Worm (Caenorhabditis elegans): ENCODE data around the gene Y72A10A.1.

Y72A10A.1 gene

ce11 chrX:6098420-6098819, 39.7 kb downstream of the Y72A10A.1 start (continued):
- TF ChIP-seq zag-1 (tag; optimal IDR thresholded peaks at IDR 0.05): no peak
- TF ChIP-seq spr-3 (GFP tag; optimal IDR thresholded peaks at IDR 0.05): no peak
- no peak for TF ChIP-seq lin-29 (GFP tag; IDR thresholded peaks at IDR 0.05)
- peak; percentile 50 for TF ChIP-seq mes-2 (tag; optimal IDR thresholded peaks at IDR 0.05; ENCODE audit: poor library complexity, severe bottlenecking)
- no peak for TF ChIP-seq ceh-62 (tag; optimal IDR thresholded peaks at IDR 0.05)
- no peak for TF ChIP-seq mxl-3 (GFP tag; optimal IDR thresholded peaks at IDR 0.05)
- TF ChIP-seq gei-8 (GFP tag; optimal IDR thresholded peaks at IDR 0.05): no peak
- no peak for TF ChIP-seq jun-1 (tag; optimal IDR thresholded peaks at IDR 0.05)
- no peak for TF ChIP-seq egl-43 (GFP tag; IDR thresholded peaks at IDR 0.05)
- no peak for TF ChIP-seq mdl-1 (tag; optimal IDR thresholded peaks at IDR 0.05)
- TF ChIP-seq lim-7 (GFP tag; IDR thresholded peaks at IDR 0.05): no peak
- no peak for TF ChIP-seq dpl-1 (GFP tag; optimal IDR thresholded peaks at IDR 0.05)
- no peak for TF ChIP-seq nhr-48 (tag; optimal IDR thresholded peaks at IDR 0.05)
- no peak for TF ChIP-seq ceh-28 (tag; optimal IDR thresholded peaks at IDR 0.05)
- peak; percentile 96 for TF ChIP-seq pqm-1 (tag; optimal IDR thresholded peaks at IDR 0.05)
- no peak for TF ChIP-seq set-16 (GFP tag; IDR thresholded peaks at IDR 0.05)
- TF ChIP-seq nhr-6 (tag; optimal IDR thresholded peaks at IDR 0.05): no peak
- TF ChIP-seq nhr-28 (tag; optimal IDR thresholded peaks at IDR 0.05): peak; percentile 90
- TF ChIP-seq daf-16 (GFP tag; optimal IDR thresholded peaks at IDR 0.05): no peak
- TF ChIP-seq daf-16 (tag; optimal IDR thresholded peaks at IDR 0.05): peak; percentile 84
- no peak for TF ChIP-seq pha-4 (GFP tag; IDR thresholded peaks at IDR 0.05)
- TF ChIP-seq pha-4 (tag; optimal IDR thresholded peaks at IDR 0.05): no peak
- no peak for TF ChIP-seq lir-3 (tag; optimal IDR thresholded peaks at IDR 0.05)
- no peak for TF ChIP-seq nhr-10 (tag; optimal IDR thresholded peaks at IDR 0.05)
- TF ChIP-seq unc-39 (tag; optimal IDR thresholded peaks at IDR 0.05): no peak
- no peak for TF ChIP-seq zfp-3 (GFP tag; conservative IDR thresholded peaks at IDR 0.05)
- TF ChIP-seq unc-62 (GFP tag; optimal IDR thresholded peaks at IDR 0.05 in 1 of 2): no peak
- TF ChIP-seq unc-62 (tag; optimal IDR thresholded peaks at IDR 0.05): no peak
- TF ChIP-seq zip-11 (GFP tag; IDR thresholded peaks at IDR 0.05): no peak
- TF ChIP-seq cey-2 (tag; optimal IDR thresholded peaks at IDR 0.05; ENCODE audit: borderline replicate concordance, insufficient read depth): no peak
- no peak for TF ChIP-seq ctbp-1 (GFP tag; IDR thresholded peaks at IDR 0.05)
- peak; percentile 67 for TF ChIP-seq dmd-6 (GFP tag; IDR thresholded peaks at IDR 0.05)
- peak; percentile 13 for TF ChIP-seq aha-1 (tag)
- TF ChIP-seq ama-1 (optimal IDR thresholded peaks at IDR 0.05): no peak
- TF ChIP-seq ZK546.5 (tag; optimal IDR thresholded peaks at IDR 0.05): no peak
- no peak for TF ChIP-seq Y5F2A.4 (GFP tag; optimal IDR thresholded peaks at IDR 0.05)
- no peak for TF ChIP-seq nhr-11 (tag; optimal IDR thresholded peaks at IDR 0.05)
- TF ChIP-seq Y75B8A.6 (GFP tag; IDR thresholded peaks at IDR 0.05): no peak
- no peak for TF ChIP-seq unc-130 (GFP tag; optimal IDR thresholded peaks at IDR 0.05)
- TF ChIP-seq fos-1 (tag; optimal IDR thresholded peaks at IDR 0.05): no peak
- TF ChIP-seq aly-2 (tag; optimal IDR thresholded peaks at IDR 0.05): no peak
- TF ChIP-seq madf-9 (GFP tag; conservative IDR thresholded peaks at IDR 0.05): no peak
- peak; percentile 52 for TF ChIP-seq nhr-77 (tag; optimal IDR thresholded peaks at IDR 0.05)
- no peak for TF ChIP-seq lsy-2 (tag; optimal IDR thresholded peaks at IDR 0.05)
- no peak for TF ChIP-seq mxl-2 (GFP tag; conservative IDR thresholded peaks at IDR 0.05)
- TF ChIP-seq daf-12 (tag; optimal IDR thresholded peaks at IDR 0.05): no peak
- no peak for TF ChIP-seq lin-39 (tag; optimal IDR thresholded peaks at IDR 0.05)
- no peak for TF ChIP-seq attf-4 (tag; optimal IDR thresholded peaks at IDR 0.05)
- no peak for TF ChIP-seq lin-15B (tag; optimal IDR thresholded peaks at IDR 0.05)
- TF ChIP-seq hlh-11 (tag; optimal IDR thresholded peaks at IDR 0.05): peak; percentile 49
- TF ChIP-seq hlh-30 (tag; optimal IDR thresholded peaks at IDR 0.05; ENCODE audit: insufficient read depth): no peak
- no peak for TF ChIP-seq R02D3.7 (tag; optimal IDR thresholded peaks at IDR 0.05)
- no peak for TF ChIP-seq nhr-25 (tag; optimal IDR thresholded peaks at IDR 0.05; ENCODE audit: borderline replicate concordance, insufficient read depth)
